Worm (Caenorhabditis elegans) whole organism, midembryonic: ENCODE results near the gene flap-1.
A peak's percentile ranks its signal among the peaks of the same experiment; 100 is the strongest.

Experiments
- T22C8.4 ChIP-seq: fragments of 200-800 bp; sonication (Bioruptor generic); IDR thresholded peaks from 2 replicates; pipeline ENCODE4 v1.3.6; 2022; ENCODE audit warnings: missing genetic modification characterization, missing compliant biosample characterization
- cog-1 ChIP-seq: sonication (generic microtip); optimal IDR thresholded peaks from 2 replicates; lab custom pipeline; 2016; ENCODE audit warnings: missing genetic modification characterization, missing compliant biosample characterization
- flt-1 ChIP-seq: fragments of 200-800 bp; sonication (Bioruptor generic); IDR thresholded peaks from 2 replicates; pipeline ENCODE4 v1.3.6; 2022; ENCODE audit warnings: missing genetic modification characterization, missing compliant biosample characterization
- klf-2 ChIP-seq: fragments of 200-800 bp; sonication (Bioruptor generic); conservative IDR thresholded peaks from 2 replicates; pipeline ENCODE4 v1.3.6; 2022; ENCODE audit warnings: missing genetic modification reagents, missing genetic modification characterization, missing compliant biosample characterization
- med-1 ChIP-seq: sonication (generic microtip); optimal IDR thresholded peaks from 2 replicates; lab custom pipeline; 2017; ENCODE audit warnings: missing genetic modification characterization, mild to moderate bottlenecking, missing compliant biosample characterization, antibody characterized with exemption, missing genetic modification reagents; ENCODE audit not compliant: insufficient read depth
- ref-1 ChIP-seq: fragments of 200-800 bp; sonication (Bioruptor generic); conservative IDR thresholded peaks from 2 replicates; pipeline ENCODE4 v1.3.6; 2022; ENCODE audit warnings: missing genetic modification reagents, missing genetic modification characterization, missing compliant biosample characterization
- tab-1 ChIP-seq: fragments of 200-800 bp; sonication (Bioruptor generic); IDR thresholded peaks from 2 replicates; pipeline ENCODE4 v1.3.6; 2022; ENCODE audit warnings: missing genetic modification characterization, missing compliant biosample characterization
- ztf-23 ChIP-seq: fragments of 200-800 bp; sonication (Bioruptor generic); IDR thresholded peaks from 2 replicates; pipeline ENCODE4 v1.3.6; 2022; ENCODE audit warnings: missing genetic modification reagents, missing genetic modification characterization, missing compliant biosample characterization
- ztf-29 ChIP-seq: fragments of 200-800 bp; sonication (Bioruptor generic); IDR thresholded peaks from 2 replicates; pipeline ENCODE4 v1.3.6; 2022; ENCODE audit warnings: missing genetic modification reagents, missing genetic modification characterization, missing compliant biosample characterization

The flap-1 gene

ce11 chrIII:6887574-6887973 is 41.1 kb downstream of the flap-1 start:
- peak; percentile 89 for TF ChIP-seq tab-1 (GFP tag; lab: Robert Waterston, UW)
- TF ChIP-seq med-1 (GFP tag; lab: Kevin White, UChicago) = peak; percentile 38
- peak; percentile 87 for TF ChIP-seq ztf-23
- TF ChIP-seq ztf-29 = peak; percentile 82
- peak; percentile 77 for TF ChIP-seq ref-1 (GFP tag; lab: Robert Waterston, UW)
- peak; percentile 84 for TF ChIP-seq T22C8.4 (GFP tag; lab: Robert Waterston, UW)
- TF ChIP-seq cog-1 (tag; lab: Kevin White, UChicago) = peak; percentile 67
- TF ChIP-seq klf-2 (GFP tag; lab: Robert Waterston, UW) = peak; percentile 88
- TF ChIP-seq flt-1 = peak; percentile 93

- no peak for TF ChIP-seq T22C8.4 (GFP tag; lab: Robert Waterston, UW)
- no peak for TF ChIP-seq ztf-23
- TF ChIP-seq cog-1 (tag; lab: Kevin White, UChicago) = no peak
- TF ChIP-seq tab-1 (GFP tag; lab: Robert Waterston, UW) = no peak
- TF ChIP-seq ztf-29 = no peak
- no peak for TF ChIP-seq flt-1
- no peak for TF ChIP-seq ref-1 (GFP tag; lab: Robert Waterston, UW)
- no peak for TF ChIP-seq klf-2 (GFP tag; lab: Robert Waterston, UW)
- TF ChIP-seq med-1 (GFP tag; lab: Kevin White, UChicago) = no peak
Observed at ce11 chrIII:6885889-6886288, 42.7 kb downstream of the flap-1 start.

- TF ChIP-seq ztf-23 = no peak
- no peak for TF ChIP-seq ref-1 (GFP tag; lab: Robert Waterston, UW)
- no peak for TF ChIP-seq med-1 (GFP tag; lab: Kevin White, UChicago)
- no peak for TF ChIP-seq cog-1 (tag; lab: Kevin White, UChicago)
- no peak for TF ChIP-seq flt-1
- no peak for TF ChIP-seq ztf-29
- TF ChIP-seq klf-2 (GFP tag; lab: Robert Waterston, UW) = no peak
- no peak for TF ChIP-seq T22C8.4 (GFP tag; lab: Robert Waterston, UW)
- no peak for TF ChIP-seq tab-1 (GFP tag; lab: Robert Waterston, UW)
Observed at ce11 chrIII:6884203-6884602, 44.4 kb downstream of the flap-1 start, which contains the start of gene med-2. med-2 (plus strand) TSS chrIII:6884503.

ce11 chrIII:6881745-6882144 is 46.9 kb downstream of the flap-1 start:
- no peak for TF ChIP-seq klf-2 (GFP tag; lab: Robert Waterston, UW)
- no peak for TF ChIP-seq cog-1 (tag; lab: Kevin White, UChicago)
- TF ChIP-seq flt-1 = no peak
- TF ChIP-seq tab-1 (GFP tag; lab: Robert Waterston, UW) = no peak
- TF ChIP-seq med-1 (GFP tag; lab: Kevin White, UChicago) = no peak
- TF ChIP-seq ztf-23 = no peak
- no peak for TF ChIP-seq T22C8.4 (GFP tag; lab: Robert Waterston, UW)
- TF ChIP-seq ref-1 (GFP tag; lab: Robert Waterston, UW) = no peak
- no peak for TF ChIP-seq ztf-29

ce11 chrIII:6880797-6881196 is 47.8 kb downstream of the flap-1 start, which contains the start of gene K04C2.7:
K04C2.7 (plus strand) TSS chrIII:6881097.
- no peak for TF ChIP-seq ref-1 (GFP tag; lab: Robert Waterston, UW)
- no peak for TF ChIP-seq ztf-29
- no peak for TF ChIP-seq flt-1
- TF ChIP-seq tab-1 (GFP tag; lab: Robert Waterston, UW) = no peak
